Fruit fly (Drosophila melanogaster): ENCODE results near the gene CG13460.

The CG13460 gene

dm6 chr3L:15054477-15054876 lies 7.0 kb downstream of the CG13460 start, which contains the start of gene EAChm:
Gene EAChm, plus strand, starts transcription at chr3L:15054777.
- TF ChIP-seq Deaf1 (tag; optimal IDR thresholded peaks at IDR 0.05): no peak
- peak; percentile 11 for TF ChIP-seq Meics (GFP tag; optimal IDR thresholded peaks at IDR 0.05)

- TF ChIP-seq lab (GFP tag; optimal IDR thresholded peaks at IDR 0.05) (peak; percentile 10), pzg (GFP tag; optimal IDR thresholded peaks at IDR 0.05) (no peak), CG15696 (tag; optimal IDR thresholded peaks at IDR 0.05) (no peak), CG1792 (GFP tag; optimal IDR thresholded peaks at IDR 0.05) (no peak), Hr3 (GFP tag; optimal IDR thresholded peaks at IDR 0.05) (no peak), CG6765 (GFP tag; optimal IDR thresholded peaks at IDR 0.05) (peak; percentile 3), schlank (tag; optimal IDR thresholded peaks at IDR 0.05) (no peak), nom (GFP tag; optimal IDR thresholded peaks at IDR 0.05) (no peak), CG17612 (GFP tag; IDR thresholded peaks at IDR 0.05) (no peak), CG7745 (tag; optimal IDR thresholded peaks at IDR 0.05) (no peak), lilli (GFP tag; optimal IDR thresholded peaks at IDR 0.05) (no peak), dati (GFP tag; IDR thresholded peaks at IDR 0.05) (no peak), cwo (GFP tag; optimal IDR thresholded peaks at IDR 0.05) (no peak), CG31388 (GFP tag; optimal IDR thresholded peaks at IDR 0.05) (no peak), sob (GFP tag; IDR thresholded peaks at IDR 0.05) (no peak), Blimp-1 (GFP tag; optimal IDR thresholded peaks at IDR 0.05) (no peak), wdn (GFP tag; IDR thresholded peaks at IDR 0.05) (no peak), CG4328 (GFP tag; optimal IDR thresholded peaks at IDR 0.05) (no peak), gcm (GFP tag; optimal IDR thresholded peaks at IDR 0.05) (no peak), CG7271 (tag; optimal IDR thresholded peaks at IDR 0.05) (no peak), CG1603 (tag; optimal IDR thresholded peaks at IDR 0.05) (no peak), Rfx (GFP tag; IDR thresholded peaks at IDR 0.05) (peak; percentile 18; the same call in 1 of the 2 replicates), CG6689 (GFP tag; IDR thresholded peaks at IDR 0.05) (0 out of 2 replicates have a peak, but pooled peaks have one; percentile 6), CG12942 (GFP tag; optimal IDR thresholded peaks at IDR 0.05) (no peak), exex (tag; optimal IDR thresholded peaks at IDR 0.05) (no peak), mam (GFP tag; optimal IDR thresholded peaks at IDR 0.05) (no peak), aop (GFP tag; IDR thresholded peaks at IDR 0.05) (no peak), CG16779 (GFP tag; IDR thresholded peaks at IDR 0.05) (no peak), Oli (tag; optimal IDR thresholded peaks at IDR 0.05) (no peak), ind (GFP tag; optimal IDR thresholded peaks at IDR 0.05) (peak; percentile 29), gce (GFP tag; IDR thresholded peaks at IDR 0.05) (no peak), seq (GFP tag; IDR thresholded peaks at IDR 0.05) (no peak), Max (GFP tag; optimal IDR thresholded peaks at IDR 0.05) (no peak), CkIIα-i1 (GFP tag; IDR thresholded peaks at IDR 0.05) (no peak), E2f1 (GFP tag; IDR thresholded peaks at IDR 0.05) (no peak)
Observed at dm6 chr3L:15054035-15054434, 7.5 kb downstream of the CG13460 start, which contains the start of gene CG18649. Gene CG18649, minus strand, starts transcription at chr3L:15054135.

DNA sequence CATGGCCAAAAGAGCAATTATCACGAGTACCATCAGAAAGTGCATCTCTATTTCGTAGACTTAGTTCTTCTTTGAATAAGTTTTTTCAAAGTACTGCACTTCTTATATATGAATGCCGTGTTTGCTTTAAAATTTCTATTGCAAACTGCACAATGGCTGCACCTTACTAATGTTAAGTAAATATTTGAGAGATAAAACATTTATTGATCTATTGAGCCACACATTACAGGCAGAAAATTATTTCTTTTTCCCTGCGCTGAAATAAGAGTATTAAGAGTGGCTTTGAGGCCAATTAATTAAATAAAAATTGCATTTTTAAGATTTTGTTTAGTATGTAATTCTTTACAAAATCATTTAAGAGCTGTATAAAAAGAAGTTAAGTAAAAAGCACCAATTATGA lies 8.3 kb downstream of the CG13460 start, which contains the start of gene CG43680:
TSS of gene CG43680 (minus strand) at position 101 of the 400 bp plus-strand sequence.
- TF ChIP-seq Gsc (GFP tag; IDR thresholded peaks at IDR 0.05) (no peak), CG2678 (tag; optimal IDR thresholded peaks at IDR 0.05) (no peak), sens (GFP tag) (peak; percentile 50)
